Fruit fly (Drosophila melanogaster): ENCODE data around the gene mtg.
A peak's percentile ranks its signal among the peaks of the same experiment; 100 is the strongest.

The mtg gene

DNA sequence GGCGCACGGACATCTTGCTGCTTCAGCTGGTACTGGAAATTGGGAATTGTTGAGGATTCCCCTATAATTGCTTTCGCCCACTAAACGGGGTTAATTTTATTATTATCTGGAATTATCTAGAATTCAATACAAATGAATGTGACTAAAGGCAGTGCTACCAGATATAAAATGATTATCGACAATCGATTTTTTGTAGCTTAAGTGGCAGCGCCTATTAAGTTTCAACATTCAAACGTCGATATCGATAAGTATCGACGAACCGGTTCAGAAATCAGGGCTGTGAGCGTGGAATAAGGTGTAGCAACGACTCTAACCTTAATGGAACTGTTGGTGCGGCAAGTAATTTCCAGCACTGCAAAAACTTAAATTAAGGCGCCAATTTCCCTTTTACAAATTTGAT lies 54.8 kb downstream of the mtg start, which contains the start of gene Sgt1 (continued):
- TF ChIP-seq sens-2 (GFP tag; IDR thresholded peaks at IDR 0.05) (no peak), ems (GFP tag; optimal IDR thresholded peaks at IDR 0.05) (peak; percentile 24), z (GFP tag; IDR thresholded peaks at IDR 0.05) (no peak), Fer3 (tag; optimal IDR thresholded peaks at IDR 0.05) (peak; percentile 17), CG4707 (GFP tag; optimal IDR thresholded peaks at IDR 0.05) (no peak), nmo (GFP tag; optimal IDR thresholded peaks at IDR 0.05) (peak; percentile 66), HmgZ (tag; optimal IDR thresholded peaks at IDR 0.05) (peak; percentile 82), dmrt11E (tag; optimal IDR thresholded peaks at IDR 0.05) (no peak), Dp (GFP tag; optimal IDR thresholded peaks at IDR 0.05) (peak; percentile 100), Adf1 (GFP tag; IDR thresholded peaks at IDR 0.05) (no peak), Optix (GFP tag; IDR thresholded peaks at IDR 0.05) (no peak), abd-A (tag; optimal IDR thresholded peaks at IDR 0.05) (no peak), btn (GFP tag; optimal IDR thresholded peaks at IDR 0.05) (no peak), twi (tag; optimal IDR thresholded peaks at IDR 0.05) (no peak), CG10565 (GFP tag; optimal IDR thresholded peaks at IDR 0.05) (no peak), CG9817 (tag; optimal IDR thresholded peaks at IDR 0.05) (peak; percentile 38), ac (GFP tag; optimal IDR thresholded peaks at IDR 0.05) (no peak), CG13775 (GFP tag; optimal IDR thresholded peaks at IDR 0.05) (no peak), CG16813 (GFP tag; IDR thresholded peaks at IDR 0.05; ENCODE audit: partially characterized antibody) (peak; percentile 81), gcm2 (GFP tag; optimal IDR thresholded peaks at IDR 0.05) (no peak), CG2129 (GFP tag; IDR thresholded peaks at IDR 0.05; ENCODE audit: partially characterized antibody) (peak; percentile 33; the same call in 1 of the 2 replicates), CG4424 (GFP tag; optimal IDR thresholded peaks at IDR 0.05) (no peak), Dref (GFP tag; IDR thresholded peaks at IDR 0.05) (peak; percentile 99), Aef1 (GFP tag; IDR thresholded peaks at IDR 0.05) (0 out of 3 replicates have a peak, but pooled peaks have one; percentile 25), CG12236 (GFP tag; optimal IDR thresholded peaks at IDR 0.05) (no peak), vfl (GFP tag; optimal IDR thresholded peaks at IDR 0.05) (peak; percentile 72), CoRest (tag; optimal IDR thresholded peaks at IDR 0.05) (peak; percentile 55), CG9609 (GFP tag; optimal IDR thresholded peaks at IDR 0.05) (peak; percentile 59), CG15696 (tag; optimal IDR thresholded peaks at IDR 0.05) (no peak), chif (GFP tag; optimal IDR thresholded peaks at IDR 0.05) (peak; percentile 4 to 15), Mad (GFP tag; optimal IDR thresholded peaks at IDR 0.05) (peak; percentile 34), ken (GFP tag; IDR thresholded peaks at IDR 0.05) (0 out of 3 replicates have a peak, but pooled peaks have one; percentile 54), Atf3 (GFP tag; optimal IDR thresholded peaks at IDR 0.05) (no peak), sima (GFP tag; optimal IDR thresholded peaks at IDR 0.05) (no peak), az2 (GFP tag; optimal IDR thresholded peaks at IDR 0.05) (no peak), CG7372 (GFP tag; IDR thresholded peaks at IDR 0.05) (no peak), oc (tag; optimal IDR thresholded peaks at IDR 0.05) (no peak)

DNA sequence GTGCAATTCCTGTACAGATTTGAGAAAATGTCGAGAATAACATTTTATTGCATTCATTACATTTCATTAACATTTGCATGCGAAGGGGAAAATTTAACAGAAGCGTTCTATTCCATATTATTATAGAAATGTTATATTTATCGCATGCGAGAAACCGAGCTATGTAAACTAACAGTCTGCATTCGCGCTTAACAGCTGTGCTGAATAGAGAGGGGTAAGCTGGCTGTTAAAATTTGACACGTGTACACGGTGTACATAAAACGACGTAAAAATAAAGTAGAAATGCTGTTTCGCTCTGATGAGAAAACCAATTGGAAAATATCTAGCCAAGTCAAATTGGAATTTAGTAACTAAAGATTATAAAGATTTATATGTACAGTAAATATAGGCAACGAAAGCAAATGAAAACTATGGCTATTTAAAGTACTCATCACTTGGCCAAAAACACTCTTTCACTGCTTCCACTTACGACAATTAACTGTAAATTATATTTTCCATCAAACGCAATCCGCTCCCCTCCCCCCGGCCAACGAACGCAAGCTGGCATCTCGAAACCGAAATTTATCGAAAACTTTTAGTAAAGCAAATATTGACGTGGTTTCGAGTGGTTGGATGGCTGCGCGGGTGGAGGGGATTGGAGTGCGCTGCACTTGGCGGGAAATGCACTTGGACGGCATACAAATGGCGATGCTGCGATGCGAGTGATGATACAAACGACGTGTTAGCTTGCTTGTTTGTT lies 56.1 kb downstream of the mtg start:
- TF ChIP-seq da (GFP tag; optimal IDR thresholded peaks at IDR 0.05), result no peak
- TF ChIP-seq ftz-f1 (GFP tag; optimal IDR thresholded peaks at IDR 0.05), result no peak
- peak; percentile 5 for TF ChIP-seq CG15601 (tag; optimal IDR thresholded peaks at IDR 0.05)
- TF ChIP-seq dm (GFP tag; optimal IDR thresholded peaks at IDR 0.05), result no peak
- TF ChIP-seq insv (GFP tag; optimal IDR thresholded peaks at IDR 0.05), result peak; percentile 98 to 100
- peak; percentile 47; the same call in 2 of the 3 replicates for TF ChIP-seq CG34224 (GFP tag; IDR thresholded peaks at IDR 0.05; ENCODE audit: partially characterized antibody)
- no peak for TF ChIP-seq CG10979 (tag; optimal IDR thresholded peaks at IDR 0.05)
- peak; percentile 68 for TF ChIP-seq amos (GFP tag; IDR thresholded peaks at IDR 0.05; ENCODE audit: partially characterized antibody)
- no peak for TF ChIP-seq CG8089 (GFP tag; optimal IDR thresholded peaks at IDR 0.05)
- TF ChIP-seq lbe (GFP tag; optimal IDR thresholded peaks at IDR 0.05), result peak; percentile 57
- no peak for TF ChIP-seq oc (tag; optimal IDR thresholded peaks at IDR 0.05)
- TF ChIP-seq ATbp (GFP tag; optimal IDR thresholded peaks at IDR 0.05), result peak; percentile 51
- no peak for TF ChIP-seq CG12071 (GFP tag; optimal IDR thresholded peaks at IDR 0.05)
- TF ChIP-seq CG7271 (tag; optimal IDR thresholded peaks at IDR 0.05), result no peak
- peak in 1 of 3 experiments; percentile 59 for TF ChIP-seq Stat92E (GFP tag; optimal IDR thresholded peaks at IDR 0.05)

All from whole organism, embryonic.